Fruit fly (Drosophila melanogaster) whole organism, embryonic: ENCODE data around the gene CG12698.

Source experiments
- Atf6 ChIP-seq: fragments of 200-800 bp; sonication (Bioruptor generic); IDR thresholded peaks from 2 replicates; pipeline ENCODE4 v1.3.6; 2022; ENCODE audit warnings: missing biosample characterization, missing genetic modification characterization
- BEAF-32 ChIP-seq: fragments of 200-800 bp; sonication (Bioruptor generic); optimal IDR thresholded peaks from 3 replicates; lab custom pipeline; 2017; ENCODE audit warnings: missing biosample characterization, missing genetic modification characterization, mild to moderate bottlenecking, moderate library complexity, missing genetic modification reagents
- C15 ChIP-seq: fragments of 200-800 bp; sonication (Bioruptor generic); IDR thresholded peaks from 3 replicates; pipeline ENCODE4 v1.3.6; 2022; ENCODE audit warnings: missing biosample characterization, missing genetic modification characterization
- CG10147 ChIP-seq: fragments of 200-800 bp; sonication (Bioruptor generic); optimal IDR thresholded peaks from 2 replicates; lab custom pipeline; 2019; ENCODE audit warnings: missing biosample characterization, mild to moderate bottlenecking, missing genetic modification characterization, moderate library complexity
- CG10267 ChIP-seq: fragments of 200-800 bp; sonication (Bioruptor generic); optimal IDR thresholded peaks from 2 replicates; lab custom pipeline; 2018; ENCODE audit warnings: missing biosample characterization, mild to moderate bottlenecking, missing genetic modification characterization, moderate library complexity
- CG13287 ChIP-seq: fragments of 200-800 bp; sonication (Bioruptor generic); IDR thresholded peaks from 2 replicates; pipeline ENCODE4 v1.3.6; 2022; ENCODE audit warnings: missing biosample characterization, missing genetic modification characterization; ENCODE audit not compliant: partially characterized antibody
- CG14860 ChIP-seq: fragments of 200-800 bp; sonication (Bioruptor generic); IDR thresholded peaks from 3 replicates; pipeline ENCODE4 v1.3.6; 2022; ENCODE audit warnings: missing biosample characterization, missing genetic modification characterization; ENCODE audit not compliant: partially characterized antibody
- CG1603 ChIP-seq: fragments of 200-800 bp; sonication (Bioruptor generic); optimal IDR thresholded peaks from 2 replicates; lab custom pipeline; 2019; ENCODE audit warnings: missing biosample characterization, mild to moderate bottlenecking, missing genetic modification characterization, moderate library complexity
- CG1792 ChIP-seq: fragments of 200-800 bp; sonication (Bioruptor generic); optimal IDR thresholded peaks from 2 replicates; lab custom pipeline; 2016; ENCODE audit warnings: missing biosample characterization, missing genetic modification characterization
- CG18011 ChIP-seq: fragments of 200-800 bp; sonication (Bioruptor generic); optimal IDR thresholded peaks from 2 replicates; lab custom pipeline; 2017; ENCODE audit warnings: missing biosample characterization, missing genetic modification characterization, mild to moderate bottlenecking, moderate library complexity, missing genotype
- CG2712 ChIP-seq: fragments of 200-800 bp; optimal IDR thresholded peaks from 3 replicates; lab custom pipeline; 2019; ENCODE audit warnings: missing biosample characterization, mild to moderate bottlenecking, missing genetic modification characterization, moderate library complexity
- CG3065 ChIP-seq: fragments of 200-800 bp; sonication (Bioruptor generic); optimal IDR thresholded peaks from 2 replicates; lab custom pipeline; 2016; ENCODE audit warnings: missing biosample characterization, missing genetic modification characterization
- CG32767 ChIP-seq: fragments of 200-800 bp; sonication (Bioruptor generic); IDR thresholded peaks from 2 replicates; pipeline ENCODE4 v1.3.6; 2022; ENCODE audit warnings: missing biosample characterization, missing genetic modification characterization
- CG4617 ChIP-seq: fragments of 200-800 bp; sonication (Bioruptor generic); optimal IDR thresholded peaks from 3 replicates; lab custom pipeline; 2016; ENCODE audit warnings: missing biosample characterization, missing genetic modification characterization, borderline replicate concordance
- CG5180 ChIP-seq: fragments of 200-800 bp; sonication (Bioruptor generic); optimal IDR thresholded peaks from 3 replicates; lab custom pipeline; 2017; ENCODE audit warnings: missing biosample characterization, missing genetic modification characterization, mild to moderate bottlenecking, moderate library complexity, missing genetic modification reagents
- CG6175 ChIP-seq: fragments of 200-800 bp; sonication (Bioruptor generic); IDR thresholded peaks from 3 replicates; pipeline ENCODE4 v1.3.6; 2022; ENCODE audit warnings: missing biosample characterization, missing genetic modification characterization
- CG6689 ChIP-seq: fragments of 200-800 bp; sonication (Bioruptor generic); IDR thresholded peaks from 2 replicates; pipeline ENCODE4 v1.3.6; 2022; ENCODE audit warnings: missing biosample characterization, missing genetic modification characterization
- CG8765 ChIP-seq: fragments of 200-800 bp; sonication (Bioruptor generic); IDR thresholded peaks from 2 replicates; pipeline ENCODE4 v1.3.6; 2022; ENCODE audit warnings: missing biosample characterization, missing genetic modification characterization
- CG9876 ChIP-seq: fragments of 200-800 bp; sonication (Bioruptor generic); optimal IDR thresholded peaks from 2 replicates; lab custom pipeline; 2016; ENCODE audit warnings: missing biosample characterization, missing genetic modification characterization
- Dll ChIP-seq: fragments of 200-800 bp; sonication (Bioruptor generic); IDR thresholded peaks from 4 replicates; pipeline ENCODE4 v1.3.6; 2022; ENCODE audit warnings: missing biosample characterization, missing genetic modification characterization; ENCODE audit not compliant: partially characterized antibody
- E2f2 ChIP-seq: fragments of 200-800 bp; sonication (Bioruptor generic); IDR thresholded peaks from 2 replicates; pipeline ENCODE4 v1.3.6; 2022; ENCODE audit warnings: missing biosample characterization, missing genetic modification characterization
- Ets97D ChIP-seq: fragments of 200-800 bp; sonication (Bioruptor generic); optimal IDR thresholded peaks from 3 replicates; lab custom pipeline; 2016; ENCODE audit warnings: missing biosample characterization, missing genetic modification characterization
- MESR4 ChIP-seq: fragments of 200-800 bp; sonication (Bioruptor generic); optimal IDR thresholded peaks from 2 replicates; lab custom pipeline; 2018; ENCODE audit warnings: missing biosample characterization, mild to moderate bottlenecking, missing genetic modification characterization, moderate library complexity
- Myb ChIP-seq: fragments of 200-800 bp; sonication (Bioruptor generic); optimal IDR thresholded peaks from 2 replicates; lab custom pipeline; 2016; ENCODE audit warnings: missing biosample characterization, missing genetic modification characterization
- Opbp ChIP-seq: fragments of 200-800 bp; sonication (Bioruptor generic); IDR thresholded peaks from 3 replicates; pipeline ENCODE4 v1.3.6; 2022; ENCODE audit warnings: missing biosample characterization, missing genetic modification characterization; ENCODE audit not compliant: partially characterized antibody
- Pdp1 ChIP-seq, 2 experiments: fragments of 200-800 bp; sonication (Bioruptor generic); optimal IDR thresholded peaks; 3 replicates each; lab custom pipeline; 2016; ENCODE audit warnings: missing biosample characterization in 2 of 2, missing genetic modification characterization in 2 of 2, mild to moderate bottlenecking in 1 of 2, moderate library complexity in 1 of 2
- Scr ChIP-seq: fragments of 200-800 bp; sonication (Bioruptor generic); IDR thresholded peaks from 2 replicates; pipeline ENCODE4 v1.3.6; 2022; ENCODE audit warnings: missing biosample characterization, missing genetic modification characterization; ENCODE audit not compliant: partially characterized antibody
- Side ChIP-seq: fragments of 200-800 bp; sonication (Bioruptor generic); optimal IDR thresholded peaks from 2 replicates; lab custom pipeline; 2016; ENCODE audit warnings: missing biosample characterization, missing genetic modification characterization
- Sin3A ChIP-seq: fragments of >200 bp; optimal IDR thresholded peaks from 2 replicates; lab custom pipeline; 2018
- Spps ChIP-seq: fragments of 200-800 bp; sonication (Bioruptor generic); optimal IDR thresholded peaks from 2 replicates; lab custom pipeline; 2018; ENCODE audit warnings: missing biosample characterization, mild to moderate bottlenecking, missing genetic modification characterization
- Sry-δ ChIP-seq: fragments of 200-800 bp; sonication (Bioruptor generic); optimal IDR thresholded peaks from 2 replicates; lab custom pipeline; 2016; ENCODE audit warnings: missing biosample characterization, missing genetic modification characterization
- Taf1 ChIP-seq: fragments of 200-800 bp; sonication (Bioruptor generic); IDR thresholded peaks from 2 replicates; pipeline ENCODE4 v1.3.6; 2022; ENCODE audit warnings: missing biosample characterization, missing genetic modification characterization
- Tbp ChIP-seq: fragments of >200 bp; optimal IDR thresholded peaks from 2 replicates; lab custom pipeline; 2018; ENCODE audit warnings: missing biosample characterization, missing genetic modification characterization
- YL-1 ChIP-seq: fragments of 200-800 bp; sonication (Bioruptor generic); optimal IDR thresholded peaks from 3 replicates; lab custom pipeline; 2017; ENCODE audit warnings: missing biosample characterization, mild to moderate bottlenecking, missing genetic modification characterization
- cg ChIP-seq: fragments of 200-800 bp; sonication (Bioruptor generic); optimal IDR thresholded peaks from 3 replicates; lab custom pipeline; 2019; ENCODE audit warnings: missing biosample characterization, mild to moderate bottlenecking, missing genetic modification characterization, moderate library complexity
- chinmo ChIP-seq: fragments of 200-800 bp; sonication (Bioruptor generic); IDR thresholded peaks from 4 replicates; pipeline ENCODE4 v1.3.6; 2022; ENCODE audit warnings: missing biosample characterization, missing genetic modification characterization; ENCODE audit not compliant: partially characterized antibody
- corto ChIP-seq: fragments of 200-800 bp; sonication (Bioruptor generic); optimal IDR thresholded peaks from 2 replicates; lab custom pipeline; 2016; ENCODE audit warnings: missing biosample characterization, mild to moderate bottlenecking, missing genetic modification characterization, moderate library complexity
- crc ChIP-seq: fragments of 200-800 bp; sonication (Bioruptor generic); optimal IDR thresholded peaks from 2 replicates; lab custom pipeline; 2016; ENCODE audit warnings: missing biosample characterization, missing genetic modification characterization
- cwo ChIP-seq: fragments of 200-800 bp; sonication (Bioruptor generic); optimal IDR thresholded peaks from 3 replicates; lab custom pipeline; 2017; ENCODE audit warnings: missing biosample characterization, missing genetic modification characterization, mild to moderate bottlenecking, moderate library complexity, missing genetic modification reagents
- dan ChIP-seq: fragments of 200-800 bp; sonication (Bioruptor generic); IDR thresholded peaks from 2 replicates; pipeline ENCODE4 v1.3.6; 2022; ENCODE audit warnings: missing biosample characterization, missing genetic modification characterization
- dmrt99B ChIP-seq: fragments of 200-800 bp; sonication (Bioruptor generic); optimal IDR thresholded peaks from 2 replicates; lab custom pipeline; 2018; ENCODE audit warnings: missing biosample characterization, mild to moderate bottlenecking, missing genetic modification characterization, moderate library complexity
- emc ChIP-seq: fragments of 200-800 bp; sonication (Bioruptor generic); optimal IDR thresholded peaks from 2 replicates; lab custom pipeline; 2016; ENCODE audit warnings: missing biosample characterization, missing genetic modification characterization
- en ChIP-seq: fragments of 200-800 bp; sonication (Bioruptor generic); optimal IDR thresholded peaks from 2 replicates; lab custom pipeline; 2016; ENCODE audit warnings: missing biosample characterization, missing genetic modification characterization
- hth ChIP-seq: fragments of >200 bp; optimal IDR thresholded peaks from 2 replicates; lab custom pipeline; 2017; ENCODE audit warnings: inconsistent platforms
- inv ChIP-seq: fragments of 200-800 bp; sonication (Bioruptor generic); IDR thresholded peaks from 2 replicates; pipeline ENCODE4 v1.3.6; 2022; ENCODE audit warnings: missing biosample characterization, missing genetic modification characterization; ENCODE audit not compliant: partially characterized antibody
- klu ChIP-seq: fragments of 200-800 bp; sonication (Bioruptor generic); IDR thresholded peaks from 2 replicates; pipeline ENCODE4 v1.3.6; 2022; ENCODE audit warnings: missing biosample characterization, missing genetic modification characterization
- luna ChIP-seq: fragments of 200-800 bp; sonication (Bioruptor generic); optimal IDR thresholded peaks from 2 replicates; lab custom pipeline; 2016; ENCODE audit warnings: missing biosample characterization, missing genetic modification characterization
- maf-S ChIP-seq: fragments of 200-800 bp; sonication (Bioruptor generic); optimal IDR thresholded peaks from 2 replicates; lab custom pipeline; 2016; ENCODE audit warnings: missing biosample characterization, missing genetic modification characterization
- nerfin-1 ChIP-seq: fragments of 200-800 bp; sonication (Bioruptor generic); optimal IDR thresholded peaks from 3 replicates; lab custom pipeline; 2019; ENCODE audit warnings: missing biosample characterization, mild to moderate bottlenecking, missing genetic modification characterization, moderate library complexity
- pzg ChIP-seq: fragments of 200-800 bp; sonication (Bioruptor generic); optimal IDR thresholded peaks from 3 replicates; lab custom pipeline; 2018; ENCODE audit warnings: missing biosample characterization, mild to moderate bottlenecking, missing genetic modification characterization, moderate library complexity
- unc-4 ChIP-seq: fragments of 200-800 bp; sonication (Bioruptor generic); IDR thresholded peaks from 2 replicates; pipeline ENCODE4 v1.3.6; 2022; ENCODE audit warnings: missing biosample characterization, missing genetic modification characterization; ENCODE audit not compliant: partially characterized antibody
- usp ChIP-seq: fragments of >200 bp; optimal IDR thresholded peaks from 2 replicates; lab custom pipeline; 2017; ENCODE audit warnings: missing biosample characterization, missing genetic modification characterization

Gene CG12698

dm6 chrX:15992527-15992897 is 13.4 kb upstream of the CG12698 start:
- TF ChIP-seq CG2712 (tag; lab: Kevin White, UChicago) (no peak), klu (no peak), Pdp1 (GFP tag; optimal IDR thresholded peaks at IDR 0.05; lab: Kevin White, UChicago) (peak in 1 of 2 experiments; percentile 62), CG9876 (no peak), CG4617 (peak; percentile 10), C15 (GFP tag; lab: Robert Waterston, UW) (no peak), en (GFP tag; lab: Kevin White, UChicago) (no peak), Side (GFP tag; lab: Kevin White, UChicago) (no peak), MESR4 (GFP tag; lab: Kevin White, UChicago) (peak; percentile 72), emc (GFP tag; lab: Kevin White, UChicago) (no peak), corto (GFP tag; lab: Kevin White, UChicago) (no peak), CG32767 (peak; percentile 52; the same call in 1 of the 2 replicates), CG1792 (GFP tag; lab: Kevin White, UChicago) (no peak), E2f2 (GFP tag; lab: Robert Waterston, UW) (no peak), cg (peak; percentile 41), CG3065 (no peak), YL-1 (GFP tag; lab: Kevin White, UChicago) (peak; percentile 54), hth (lab: Kevin White, UChicago) (no peak), CG18011 (no peak), Taf1 (GFP tag; lab: Robert Waterston, UW) (no peak), nerfin-1 (tag; lab: Kevin White, UChicago) (no peak), Scr (0 out of 2 replicates have a peak, but pooled peaks have one; percentile 14), chinmo (GFP tag; lab: Robert Waterston, UW) (0 out of 4 replicates have a peak, but pooled peaks have one; percentile 60), pzg (GFP tag; lab: Kevin White, UChicago) (peak; percentile 6), CG8765 (GFP tag; lab: Robert Waterston, UW) (no peak), Dll (GFP tag; lab: Robert Waterston, UW) (0 out of 4 replicates have a peak, but pooled peaks have one; percentile 21), Sry-δ (GFP tag; lab: Kevin White, UChicago) (peak; percentile 8), CG10267 (tag; lab: Kevin White, UChicago) (peak; percentile 41), inv (GFP tag; lab: Robert Waterston, UW) (0 out of 2 replicates have a peak, but pooled peaks have one; percentile 4), CG6689 (no peak), Spps (tag; lab: Kevin White, UChicago) (no peak), usp (GFP tag; lab: Kevin White, UChicago) (no peak), unc-4 (no peak)

dm6 chrX:15996831-15997230 is 9.1 kb upstream of the CG12698 start, which contains the start of gene CG8939:
TSS of gene CG8939 (plus strand) at chrX:15997016.
- TF ChIP-seq Ets97D: peak; percentile 42
- TF ChIP-seq luna (GFP tag; lab: Kevin White, UChicago): no peak
- TF ChIP-seq dan (GFP tag; lab: Robert Waterston, UW): no peak
- TF ChIP-seq Opbp: 0 out of 3 replicates have a peak, but pooled peaks have one; percentile 21
- TF ChIP-seq CG5180 (GFP tag; lab: Kevin White, UChicago): no peak
- peak; percentile 37 for TF ChIP-seq BEAF-32 (GFP tag; lab: Kevin White, UChicago)
- no peak for TF ChIP-seq maf-S (GFP tag; lab: Kevin White, UChicago)
- no peak for TF ChIP-seq crc (GFP tag; lab: Kevin White, UChicago)
- TF ChIP-seq CG10147 (GFP tag; lab: Kevin White, UChicago): peak; percentile 78
- no peak for TF ChIP-seq Myb (GFP tag; lab: Kevin White, UChicago)
- TF ChIP-seq CG14860: no peak
- TF ChIP-seq YL-1 (GFP tag; lab: Kevin White, UChicago): peak; percentile 84
- TF ChIP-seq MESR4 (GFP tag; lab: Kevin White, UChicago): peak; percentile 67
- TF ChIP-seq Tbp: peak; percentile 77
- no peak for TF ChIP-seq dmrt99B (tag; lab: Kevin White, UChicago)
- TF ChIP-seq cwo (GFP tag; lab: Kevin White, UChicago): peak; percentile 92
- peak; percentile 20 for TF ChIP-seq Sin3A (lab: Kevin White, UChicago)
- TF ChIP-seq Atf6 (GFP tag; lab: Robert Waterston, UW): no peak
- no peak for TF ChIP-seq CG6175 (GFP tag; lab: Robert Waterston, UW)
- peak; percentile 33; the same call in 1 of the 2 replicates for TF ChIP-seq CG13287
- peak; percentile 99 for TF ChIP-seq CG1603 (tag; lab: Kevin White, UChicago)
